Worm (Caenorhabditis elegans) whole organism, L4 larva: ENCODE results near the gene hsp-110.

Experiments used
- R02D3.7 ChIP-seq: fragments of 150-350 bp; sonication (generic microtip); optimal IDR thresholded peaks from 3 replicates; lab custom pipeline; 2014; ENCODE audit warnings: missing biosample characterization, missing genetic modification characterization
- T26A8.4 ChIP-seq: fragments of 200-800 bp; sonication (Bioruptor generic); IDR thresholded peaks from 2 replicates; pipeline ENCODE4 v1.3.6; 2022; ENCODE audit warnings: missing genetic modification characterization, missing compliant biosample characterization
- Y48G9A.11 ChIP-seq: fragments of 200-800 bp; sonication (Bioruptor generic); IDR thresholded peaks from 2 replicates; pipeline ENCODE4 v1.3.6; 2022; ENCODE audit warnings: missing genetic modification reagents, missing genetic modification characterization, missing compliant biosample characterization
- Y5F2A.4 ChIP-seq: fragments of 200-800 bp; sonication (Bioruptor generic); optimal IDR thresholded peaks from 2 replicates; lab custom pipeline; 2018; ENCODE audit warnings: mild to moderate bottlenecking, missing genetic modification characterization, missing compliant biosample characterization
- Y75B8A.6 ChIP-seq: fragments of 200-800 bp; sonication (Bioruptor generic); IDR thresholded peaks from 2 replicates; pipeline ENCODE4 v1.3.6; 2022; ENCODE audit warnings: missing genetic modification reagents, missing genetic modification characterization, missing compliant biosample characterization
- aha-1 ChIP-seq: fragments of 150-350 bp; peaks from one replicate; lab custom pipeline; 2014; ENCODE audit warnings: missing biosample characterization, missing genetic modification characterization
- ceh-32 ChIP-seq: sonication (generic microtip); optimal IDR thresholded peaks from 2 replicates; lab custom pipeline; 2016; ENCODE audit warnings: mild to moderate bottlenecking, missing genetic modification characterization, missing compliant biosample characterization; ENCODE audit not compliant: poor library complexity
- ceh-82 ChIP-seq: sonication (generic microtip); optimal IDR thresholded peaks from 2 replicates; lab custom pipeline; 2017; ENCODE audit warnings: missing biosample characterization, missing genetic modification characterization
- ces-1 ChIP-seq: fragments of 150-350 bp; sonication (generic microtip); optimal IDR thresholded peaks from 4 replicates; lab custom pipeline; 2014; ENCODE audit warnings: missing biosample characterization, missing genetic modification reagents, missing genetic modification characterization
- ctbp-1 ChIP-seq: fragments of 200-800 bp; sonication (Bioruptor generic); IDR thresholded peaks from 2 replicates; pipeline ENCODE4 v1.3.6; 2022; ENCODE audit warnings: missing genetic modification reagents, missing genetic modification characterization, missing compliant biosample characterization
- daf-8 ChIP-seq: fragments of 200-800 bp; sonication (Bioruptor generic); IDR thresholded peaks from 2 replicates; pipeline ENCODE4 v1.3.6; 2022; ENCODE audit warnings: missing genetic modification characterization, missing compliant biosample characterization
- dmd-6 ChIP-seq: fragments of 200-800 bp; sonication (Bioruptor generic); IDR thresholded peaks from 2 replicates; pipeline ENCODE4 v1.3.6; 2022; ENCODE audit warnings: missing genetic modification reagents, missing genetic modification characterization, missing compliant biosample characterization
- dpl-1 ChIP-seq: fragments of 150-350 bp; optimal IDR thresholded peaks from 2 replicates; lab custom pipeline; 2014; ENCODE audit warnings: missing biosample characterization, missing genetic modification reagents, missing genetic modification characterization
- duxl-1 ChIP-seq: sonication (generic microtip); optimal IDR thresholded peaks from 2 replicates; lab custom pipeline; 2016; ENCODE audit warnings: mild to moderate bottlenecking, missing genetic modification characterization, moderate library complexity, missing compliant biosample characterization; ENCODE audit not compliant: poor library complexity
- dve-1 ChIP-seq: sonication (generic microtip); optimal IDR thresholded peaks from 2 replicates; lab custom pipeline; 2017; ENCODE audit warnings: antibody characterized with exemption, mild to moderate bottlenecking, missing genetic modification characterization, missing compliant biosample characterization; ENCODE audit not compliant: insufficient read depth
- fos-1 ChIP-seq: fragments of 150-350 bp; optimal IDR thresholded peaks from 2 replicates; lab custom pipeline; 2014; ENCODE audit warnings: missing biosample characterization, missing genetic modification characterization
- hif-1 ChIP-seq, 2 experiments: sonication (generic microtip); optimal IDR thresholded peaks; 2 replicates each; lab custom pipeline; 2016 to 2017; ENCODE audit warnings: missing compliant biosample characterization in 2 of 2, missing genetic modification characterization in 2 of 2, missing genetic modification reagents in 2 of 2, missing genotype in 2 of 2, mild to moderate bottlenecking in 1 of 2
- hlh-11 ChIP-seq: fragments of 200-800 bp; sonication (Bioruptor generic); optimal IDR thresholded peaks from 2 replicates; lab custom pipeline; 2018; ENCODE audit warnings: mild to moderate bottlenecking, missing genetic modification characterization, missing compliant biosample characterization
- hlh-30 ChIP-seq: sonication (generic microtip); optimal IDR thresholded peaks from 2 replicates; lab custom pipeline; 2017; ENCODE audit warnings: antibody characterized with exemption, mild to moderate bottlenecking, missing genetic modification characterization, missing compliant biosample characterization; ENCODE audit not compliant: insufficient read depth
- jun-1 ChIP-seq: fragments of 150-350 bp; optimal IDR thresholded peaks from 2 replicates; lab custom pipeline; 2014; ENCODE audit warnings: missing biosample characterization, missing genetic modification reagents, missing genetic modification characterization
- lim-7 ChIP-seq: fragments of 200-800 bp; sonication (Bioruptor generic); IDR thresholded peaks from 2 replicates; pipeline ENCODE4 v1.3.6; 2022; ENCODE audit warnings: missing genetic modification characterization, missing compliant biosample characterization
- lin-1 ChIP-seq: fragments of 200-800 bp; sonication (Bioruptor generic); IDR thresholded peaks from 2 replicates; pipeline ENCODE4 v1.3.6; 2022; ENCODE audit warnings: missing genetic modification reagents, missing genetic modification characterization, missing compliant biosample characterization
- lin-38 ChIP-seq: fragments of 200-800 bp; sonication (Bioruptor generic); IDR thresholded peaks from 2 replicates; pipeline ENCODE4 v1.3.6; 2022; ENCODE audit warnings: missing genetic modification reagents, missing genetic modification characterization, missing compliant biosample characterization
- lin-39 ChIP-seq: fragments of 150-350 bp; optimal IDR thresholded peaks from 2 replicates; lab custom pipeline; 2014; ENCODE audit warnings: missing biosample characterization, missing genetic modification reagents, missing genetic modification characterization
- lsy-2 ChIP-seq, 2 experiments: fragments of 150-350 bp in 1 of 2; sonication (generic microtip) in 1 of 2; optimal IDR thresholded peaks; 2 replicates each; lab custom pipeline; 2014 to 2017; ENCODE audit warnings: missing biosample characterization in 2 of 2, missing genetic modification characterization in 2 of 2
- madf-5 ChIP-seq, 2 experiments: fragments of 200-800 bp; sonication (Bioruptor generic); IDR thresholded peaks; 2 replicates each; pipeline ENCODE4 v1.3.6; 2022; ENCODE audit warnings: missing compliant biosample characterization in 2 of 2, missing genetic modification characterization in 2 of 2
- mdl-1 ChIP-seq, 2 experiments: fragments of 150-350 bp in 1 of 2; sonication (generic microtip) in 1 of 2; optimal IDR thresholded peaks; 2 replicates each; lab custom pipeline; 2014 to 2017; ENCODE audit warnings: missing biosample characterization in 2 of 2, missing genetic modification characterization in 2 of 2
- mep-1 ChIP-seq: fragments of 150-350 bp; sonication (generic microtip); optimal IDR thresholded peaks from 3 replicates; lab custom pipeline; 2014; ENCODE audit warnings: missing biosample characterization, missing genetic modification characterization
- mes-2 ChIP-seq: sonication (generic microtip); optimal IDR thresholded peaks from 2 replicates; lab custom pipeline; 2016; ENCODE audit warnings: missing genotype, mild to moderate bottlenecking, missing genetic modification characterization, missing compliant biosample characterization; ENCODE audit not compliant: poor library complexity, severe bottlenecking
- nhr-111 ChIP-seq: fragments of 200-800 bp; sonication (Bioruptor generic); optimal IDR thresholded peaks from 2 replicates; lab custom pipeline; 2018; ENCODE audit warnings: mild to moderate bottlenecking, missing genetic modification characterization, missing compliant biosample characterization
- nhr-237 ChIP-seq: sonication (generic microtip); optimal IDR thresholded peaks from 2 replicates; lab custom pipeline; 2017; ENCODE audit warnings: missing biosample characterization, missing genetic modification characterization
- nhr-28 ChIP-seq: fragments of 150-350 bp; optimal IDR thresholded peaks from 2 replicates; lab custom pipeline; 2014; ENCODE audit warnings: missing biosample characterization, missing genetic modification characterization
- nhr-6 ChIP-seq: fragments of 150-350 bp; optimal IDR thresholded peaks from 2 replicates; lab custom pipeline; 2014; ENCODE audit warnings: missing biosample characterization, missing genetic modification characterization
- nhr-76 ChIP-seq: fragments of 150-350 bp; optimal IDR thresholded peaks from 2 replicates; lab custom pipeline; 2014; ENCODE audit warnings: missing biosample characterization, missing genetic modification characterization
- nhr-77 ChIP-seq: fragments of 150-350 bp; optimal IDR thresholded peaks from 2 replicates; lab custom pipeline; 2014; ENCODE audit warnings: missing biosample characterization, missing genetic modification characterization
- pha-4 ChIP-seq, 2 experiments: fragments of 150-350 bp in 1 of 2; fragments of 200-800 bp in 1 of 2; sonication (Bioruptor generic) in 1 of 2; IDR thresholded peaks in 1 of 2; optimal IDR thresholded peaks in 1 of 2; 2 replicates each; pipeline versions ENCODE4 v1.3.6 to Lab custom; 2014 to 2022; ENCODE audit warnings: missing genetic modification characterization in 2 of 2, missing genetic modification reagents in 2 of 2, missing biosample characterization in 1 of 2, missing compliant biosample characterization in 1 of 2
- pqm-1 ChIP-seq: sonication (generic microtip); optimal IDR thresholded peaks from 2 replicates; lab custom pipeline; 2017; ENCODE audit warnings: missing biosample characterization, missing genetic modification characterization
- rbr-2 ChIP-seq: sonication (generic microtip); optimal IDR thresholded peaks from 2 replicates; lab custom pipeline; 2016; ENCODE audit warnings: missing genotype, missing genetic modification characterization, missing compliant biosample characterization
- set-16 ChIP-seq: fragments of 200-800 bp; sonication (Bioruptor generic); IDR thresholded peaks from 2 replicates; pipeline ENCODE4 v1.3.6; 2022; ENCODE audit warnings: missing genetic modification reagents, missing genetic modification characterization, missing compliant biosample characterization
- snpc-4 ChIP-seq: fragments of 150-350 bp; optimal IDR thresholded peaks from 2 replicates; lab custom pipeline; 2014; ENCODE audit warnings: missing biosample characterization, missing genetic modification characterization
- tag-97 ChIP-seq: fragments of 200-800 bp; sonication (Bioruptor generic); IDR thresholded peaks from 2 replicates; pipeline ENCODE4 v1.3.6; 2022; ENCODE audit warnings: missing genetic modification characterization, missing compliant biosample characterization
- vab-7 ChIP-seq: fragments of 200-800 bp; sonication (Bioruptor generic); IDR thresholded peaks from 2 replicates; pipeline ENCODE4 v1.3.6; 2022; ENCODE audit warnings: missing genetic modification reagents, missing genetic modification characterization, missing compliant biosample characterization
- zfp-2 ChIP-seq: sonication (generic microtip); optimal IDR thresholded peaks from 2 replicates; lab custom pipeline; 2016; ENCODE audit warnings: mild to moderate bottlenecking, missing genetic modification characterization, missing compliant biosample characterization
- zfp-3 ChIP-seq: fragments of 200-800 bp; sonication (Bioruptor generic); conservative IDR thresholded peaks from 2 replicates; pipeline ENCODE4 v1.3.6; 2022; ENCODE audit warnings: missing genetic modification reagents, missing genetic modification characterization, missing compliant biosample characterization
- zip-11 ChIP-seq: fragments of 200-800 bp; sonication (Bioruptor generic); IDR thresholded peaks from 2 replicates; pipeline ENCODE4 v1.3.6; 2022; ENCODE audit warnings: missing genetic modification characterization, missing compliant biosample characterization
- ztf-7 ChIP-seq: fragments of 150-350 bp; optimal IDR thresholded peaks from 2 replicates; lab custom pipeline; 2014; ENCODE audit warnings: missing biosample characterization, missing genetic modification characterization

hsp-110 gene

DNA sequence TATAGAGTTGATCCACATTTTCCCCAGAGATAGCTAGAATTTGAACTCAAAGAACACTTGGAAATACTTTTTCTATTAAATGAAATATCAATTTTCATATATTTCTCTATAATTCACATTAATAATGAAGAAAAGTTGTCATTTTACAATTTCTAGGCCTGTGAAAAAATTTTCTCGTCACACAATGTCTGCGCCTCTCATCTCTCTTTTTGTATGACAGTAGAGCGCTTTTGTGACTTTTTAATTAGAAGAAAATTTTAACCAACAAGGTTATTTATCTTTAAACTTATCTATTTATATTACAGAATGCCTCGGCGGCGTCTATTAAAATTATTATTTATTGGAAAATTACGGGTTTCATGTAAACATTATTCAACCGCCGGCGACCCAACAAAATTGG is 17.7 kb downstream of the hsp-110 start, which contains the start of gene ZK1236.1 (continued):
- TF ChIP-seq lin-39 (tag; lab: Kevin White, UChicago), result no peak
- TF ChIP-seq vab-7, result no peak
- TF ChIP-seq rbr-2 (tag; lab: Kevin White, UChicago), result no peak
- TF ChIP-seq ceh-82, result no peak
- no peak for TF ChIP-seq nhr-76 (tag; lab: Kevin White, UChicago)
- no peak for TF ChIP-seq pqm-1
- TF ChIP-seq lin-38 (GFP tag; lab: Robert Waterston, UW), result peak; percentile 67
- no peak for TF ChIP-seq jun-1

DNA sequence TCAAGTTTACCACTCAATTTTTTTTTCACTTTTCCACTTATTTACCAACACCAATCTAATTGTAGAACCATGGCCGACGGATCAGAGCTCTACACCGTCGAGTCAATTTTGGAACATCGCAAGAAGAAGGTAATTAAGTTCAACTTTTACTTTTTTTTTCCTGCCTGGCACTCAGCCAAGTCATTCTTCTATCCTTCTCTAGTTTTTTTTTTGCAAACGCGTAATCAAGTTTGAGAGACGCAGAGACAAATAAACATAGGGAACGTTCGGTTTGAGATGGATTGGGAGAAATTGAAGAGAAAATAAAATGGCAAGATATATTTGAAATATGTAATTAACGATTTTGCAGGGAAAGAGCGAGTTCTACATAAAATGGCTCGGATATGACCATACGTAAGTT is 20.4 kb downstream of the hsp-110 start, which contains the start of gene cec-1:
cec-1 (plus strand) TSS at position 63 of the 400 bp plus-strand sequence.
- TF ChIP-seq hlh-11 (tag; lab: Kevin White, UChicago), result peak; percentile 8
- peak; percentile 10 for TF ChIP-seq mep-1 (tag; lab: Kevin White, UChicago)
- TF ChIP-seq ceh-82, result no peak
- TF ChIP-seq mes-2 (tag; lab: Kevin White, UChicago), result peak; percentile 12
- peak; percentile 44 for TF ChIP-seq dve-1 (tag; lab: Kevin White, UChicago)
- TF ChIP-seq nhr-76 (tag; lab: Kevin White, UChicago), result no peak
- no peak for TF ChIP-seq ceh-32
- peak in 1 of 2 experiments; percentile 52 for TF ChIP-seq lsy-2 (tag; optimal IDR thresholded peaks at IDR 0.05; lab: Kevin White, UChicago)
- peak; percentile 30 for TF ChIP-seq nhr-28 (tag; lab: Kevin White, UChicago)
- TF ChIP-seq ces-1 (GFP tag; lab: Kevin White, UChicago), result peak; percentile 57
- TF ChIP-seq Y5F2A.4, result no peak
- TF ChIP-seq, all 104 proteins: peak for 7

DNA sequence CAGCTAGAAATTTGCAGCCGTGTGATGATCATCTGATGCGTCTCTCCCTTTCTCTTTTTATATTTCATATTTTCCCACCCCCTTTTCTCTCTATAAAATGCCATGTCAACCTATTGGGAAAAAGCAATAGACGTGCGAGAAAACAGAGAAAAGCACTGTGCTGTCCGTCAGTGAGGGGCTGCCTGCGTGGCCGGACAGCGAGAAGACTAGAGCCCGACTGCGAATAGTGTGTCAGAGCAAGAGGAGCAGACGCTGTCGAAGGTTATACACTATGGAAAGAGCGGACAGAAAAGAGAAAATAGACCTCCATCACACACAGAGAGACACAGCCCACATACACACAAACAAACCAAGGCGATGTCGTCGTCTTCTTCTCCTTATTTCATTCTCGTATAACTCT is 21.6 kb downstream of the hsp-110 start:
- TF ChIP-seq snpc-4 (tag; lab: Kevin White, UChicago), result no peak
- TF ChIP-seq hlh-11 (tag; lab: Kevin White, UChicago), result peak; percentile 89
- no peak for TF ChIP-seq zip-11
- TF ChIP-seq daf-8 (GFP tag; lab: Robert Waterston, UW), result no peak
- no peak for TF ChIP-seq zfp-3 (GFP tag; lab: Robert Waterston, UW)
- no peak for TF ChIP-seq ztf-7 (tag; lab: Kevin White, UChicago)
- TF ChIP-seq nhr-237 (tag; lab: Kevin White, UChicago), result no peak
- no peak for TF ChIP-seq Y75B8A.6
- peak; percentile 40 for TF ChIP-seq nhr-6 (tag; lab: Kevin White, UChicago)
- TF ChIP-seq lin-1 (GFP tag; lab: Robert Waterston, UW), result 0 out of 2 replicates have a peak, but pooled peaks have one; percentile 31
- peak; percentile 49; the same call in 1 of the 2 replicates for TF ChIP-seq lim-7 (GFP tag; lab: Robert Waterston, UW)
- TF ChIP-seq ceh-32, result no peak
- TF ChIP-seq tag-97 (GFP tag; lab: Robert Waterston, UW), result no peak
- peak; percentile 58 for TF ChIP-seq pha-4 (GFP tag; IDR thresholded peaks at IDR 0.05; lab: Robert Waterston, UW)
- TF ChIP-seq pha-4 (tag; optimal IDR thresholded peaks at IDR 0.05; lab: Kevin White, UChicago), result no peak
- no peak for TF ChIP-seq Y5F2A.4
- TF ChIP-seq dmd-6, result peak; percentile 68
- TF ChIP-seq madf-5 (GFP tag; IDR thresholded peaks at IDR 0.05; lab: Robert Waterston, UW), result no peak
- no peak for TF ChIP-seq ctbp-1 (GFP tag; lab: Robert Waterston, UW)
- TF ChIP-seq T26A8.4, result peak; percentile 64
- TF ChIP-seq mdl-1 (tag; optimal IDR thresholded peaks at IDR 0.05; lab: Kevin White, UChicago), result peak in 1 of 2 experiments; percentile 61
- TF ChIP-seq R02D3.7, result no peak
- TF ChIP-seq set-16, result peak; percentile 42; the same call in 1 of the 2 replicates
- no peak for TF ChIP-seq nhr-111 (GFP tag; lab: Kevin White, UChicago)
- TF ChIP-seq duxl-1, result peak; percentile 74
- TF ChIP-seq hlh-30 (tag; lab: Kevin White, UChicago), result peak; percentile 81
- no peak for TF ChIP-seq zfp-2
- no peak for TF ChIP-seq fos-1
- peak; percentile 27 for TF ChIP-seq dpl-1 (GFP tag; lab: Kevin White, UChicago)
- peak; percentile 61 for TF ChIP-seq nhr-77
- peak; percentile 90 for TF ChIP-seq dve-1 (tag; lab: Kevin White, UChicago)
- TF ChIP-seq aha-1 (tag; lab: Kevin White, UChicago), result peak; percentile 97
- TF ChIP-seq mes-2 (tag; lab: Kevin White, UChicago), result peak; percentile 79
- no peak for TF ChIP-seq Y48G9A.11 (GFP tag; lab: Robert Waterston, UW)
- TF ChIP-seq lsy-2 (tag; optimal IDR thresholded peaks at IDR 0.05; lab: Kevin White, UChicago), result peak; percentile 64 to 81
- TF ChIP-seq hif-1 (tag; optimal IDR thresholded peaks at IDR 0.05; lab: Kevin White, UChicago), result peak in 1 of 2 experiments; percentile 64
